Worm (Caenorhabditis elegans) whole organism, L1 larva: Measurements from ENCODE around the gene srsx-34.
A peak's percentile ranks its signal among the peaks of the same experiment; 100 is the strongest.

Experiments
- efl-1 ChIP-seq, 4 experiments: fragments of 150-350 bp; optimal IDR thresholded peaks in 3 of 4; peaks in 1 of 4; 1 replicate in 1 of 4; 2 replicates in 3 of 4; lab custom pipeline; 2014; ENCODE audit warnings: missing biosample characterization in 2 of 4, missing genetic modification characterization in 2 of 4, missing genetic modification reagents in 2 of 4
- elt-3 ChIP-seq, 6 experiments: fragments of 150-350 bp in 1 of 6; sonication (generic microtip); optimal IDR thresholded peaks; 2 replicates each; lab custom pipeline; 2017 to 2018; ENCODE audit warnings: missing biosample characterization in 6 of 6, missing genetic modification characterization in 6 of 6, inconsistent platforms in 1 of 6
- fkh-10 ChIP-seq: sonication (generic microtip); optimal IDR thresholded peaks from 2 replicates; lab custom pipeline; 2017; ENCODE audit warnings: missing biosample characterization, missing genetic modification reagents, missing genetic modification characterization
- irx-1 ChIP-seq: sonication (generic microtip); optimal IDR thresholded peaks from 2 replicates; lab custom pipeline; 2016; ENCODE audit warnings: missing genetic modification characterization, missing compliant biosample characterization
- lin-13 ChIP-seq: fragments of 150-350 bp; optimal IDR thresholded peaks from 2 replicates; lab custom pipeline; 2014; ENCODE audit warnings: missing biosample characterization, missing genetic modification reagents, missing genetic modification characterization
- nhr-11 ChIP-seq: fragments of 150-350 bp; optimal IDR thresholded peaks from 2 replicates; lab custom pipeline; 2014; ENCODE audit warnings: missing biosample characterization, missing genetic modification characterization
- skn-1 ChIP-seq: fragments of 150-350 bp; optimal IDR thresholded peaks from 2 replicates; lab custom pipeline; 2014; ENCODE audit warnings: missing biosample characterization, missing genetic modification characterization
- snpc-4 ChIP-seq: fragments of 150-350 bp; optimal IDR thresholded peaks from 2 replicates; lab custom pipeline; 2014; ENCODE audit warnings: missing biosample characterization, missing genetic modification characterization
- sptf-1 ChIP-seq: fragments of 150-350 bp; optimal IDR thresholded peaks from 2 replicates; lab custom pipeline; 2014; ENCODE audit warnings: missing biosample characterization, missing genetic modification characterization
- tbx-2 ChIP-seq: sonication (generic microtip); optimal IDR thresholded peaks from 2 replicates; lab custom pipeline; 2016; ENCODE audit warnings: missing genetic modification characterization, missing compliant biosample characterization
- unc-62 ChIP-seq: fragments of 150-350 bp; optimal IDR thresholded peaks from 2 replicates; lab custom pipeline; 2014; ENCODE audit warnings: missing biosample characterization, missing genetic modification reagents, missing genetic modification characterization
- zag-1 ChIP-seq: fragments of 150-350 bp; optimal IDR thresholded peaks from 2 replicates; lab custom pipeline; 2014; ENCODE audit warnings: missing biosample characterization, missing genetic modification characterization
- ztf-11 ChIP-seq, 2 experiments: sonication (generic microtip); optimal IDR thresholded peaks; 2 replicates each; lab custom pipeline; 2016 to 2017; ENCODE audit warnings: missing genetic modification characterization in 2 of 2, missing biosample characterization in 1 of 2, missing compliant biosample characterization in 1 of 2

ce11 chrV:9076273-9076672 is 40.5 kb downstream of the srsx-34 start, which contains the start of gene T27E4.7:
- no peak for TF ChIP-seq unc-62 (GFP tag; lab: Kevin White, UChicago)
- TF ChIP-seq fkh-10 (GFP tag; lab: Kevin White, UChicago): no peak
- no peak for TF ChIP-seq nhr-11 (tag; lab: Kevin White, UChicago)
- TF ChIP-seq efl-1 (optimal IDR thresholded peaks at IDR 0.05; lab: Kevin White, UChicago): no peak
- TF ChIP-seq efl-1 (GFP tag; optimal IDR thresholded peaks at IDR 0.05 in 1 of 2; lab: Kevin White, UChicago): peak in 1 of 2 experiments; percentile 86
- no peak for TF ChIP-seq elt-3 (tag; optimal IDR thresholded peaks at IDR 0.05; lab: Kevin White, UChicago)
- no peak for TF ChIP-seq irx-1
- no peak for TF ChIP-seq zag-1 (tag; lab: Kevin White, UChicago)
- no peak for TF ChIP-seq snpc-4 (tag; lab: Kevin White, UChicago)
- no peak for TF ChIP-seq sptf-1 (tag; lab: Kevin White, UChicago)
- no peak for TF ChIP-seq ztf-11 (tag; optimal IDR thresholded peaks at IDR 0.05; lab: Kevin White, UChicago)
- TF ChIP-seq lin-13 (GFP tag; lab: Kevin White, UChicago): no peak
- no peak for TF ChIP-seq tbx-2 (tag; lab: Kevin White, UChicago)
- TF ChIP-seq skn-1 (tag; lab: Kevin White, UChicago): no peak
